Worm (Caenorhabditis elegans): ENCODE measurements around the gene ccch-2.

ce11 chrIV:16233028-16233427 lies 45.0 kb upstream of the ccch-2 start, which contains the start of the genes hpa-1 and irld-39:
- no peak for TF ChIP-seq pes-1 (GFP tag; IDR thresholded peaks at IDR 0.05)
- TF ChIP-seq ama-1 (optimal IDR thresholded peaks at IDR 0.05): no peak
- TF ChIP-seq tbx-37 (GFP tag; conservative IDR thresholded peaks at IDR 0.05): no peak
- TF ChIP-seq tra-4 (tag; optimal IDR thresholded peaks at IDR 0.05): no peak
- no peak for TF ChIP-seq ceh-36 (tag; optimal IDR thresholded peaks at IDR 0.05)
- no peak for TF ChIP-seq aly-1 (tag; optimal IDR thresholded peaks at IDR 0.05)
- no peak for TF ChIP-seq scrt-1 (GFP tag; IDR thresholded peaks at IDR 0.05)
- no peak for TF ChIP-seq tbx-11 (GFP tag; IDR thresholded peaks at IDR 0.05)
- TF ChIP-seq ets-7 (tag; optimal IDR thresholded peaks at IDR 0.05): no peak

All from whole organism, early embryonic.